Fruit fly (Drosophila melanogaster): ENCODE measurements around the gene wda.

Gene wda

dm6 chr3R:23223151-23223810, 34.6 kb downstream of the wda start:
- TF ChIP-seq br (GFP tag; optimal IDR thresholded peaks at IDR 0.05) (peak; percentile 4), GATAd (GFP tag; optimal IDR thresholded peaks at IDR 0.05) (no peak), foxo (GFP tag; optimal IDR thresholded peaks at IDR 0.05) (peak; percentile 19 to 31), Sp1 (GFP tag; optimal IDR thresholded peaks at IDR 0.05) (peak; percentile 24), Rel (GFP tag; optimal IDR thresholded peaks at IDR 0.05) (no peak), Rel (tag; optimal IDR thresholded peaks at IDR 0.05) (peak; percentile 86), fru (GFP tag; optimal IDR thresholded peaks at IDR 0.05) (peak; percentile 24), CrebA (GFP tag; optimal IDR thresholded peaks at IDR 0.05; ENCODE audit: borderline replicate concordance) (peak; percentile 59), rgr (GFP tag; optimal IDR thresholded peaks at IDR 0.05) (peak; percentile 17), Dfd (GFP tag; optimal IDR thresholded peaks at IDR 0.05) (no peak), CG32264 (GFP tag; optimal IDR thresholded peaks at IDR 0.05) (peak; percentile 17), brk (GFP tag; optimal IDR thresholded peaks at IDR 0.05) (peak; percentile 57), CG9705 (GFP tag; optimal IDR thresholded peaks at IDR 0.05) (no peak), sage (GFP tag; optimal IDR thresholded peaks at IDR 0.05) (peak; percentile 6), h (GFP tag; optimal IDR thresholded peaks at IDR 0.05) (peak; percentile 69), OdsH (GFP tag; optimal IDR thresholded peaks at IDR 0.05) (peak; percentile 30)

dm6 chr3R:23221680-23222148, 36.2 kb downstream of the wda start:
- TF ChIP-seq psq (GFP tag; optimal IDR thresholded peaks at IDR 0.05) (peak; percentile 90), HLH106 (tag; optimal IDR thresholded peaks at IDR 0.05) (no peak), Hnf4 (GFP tag; optimal IDR thresholded peaks at IDR 0.05) (peak; percentile 42), N (GFP tag; optimal IDR thresholded peaks at IDR 0.05) (no peak), Sp1 (GFP tag; optimal IDR thresholded peaks at IDR 0.05) (peak; percentile 71), Hr83 (GFP tag; optimal IDR thresholded peaks at IDR 0.05; ENCODE audit: poor library complexity, severe bottlenecking) (peak; percentile 37), woc (GFP tag; optimal IDR thresholded peaks at IDR 0.05) (no peak), sage (GFP tag; optimal IDR thresholded peaks at IDR 0.05) (peak; percentile 56), OdsH (GFP tag; optimal IDR thresholded peaks at IDR 0.05) (peak; percentile 0), Dif (GFP tag; optimal IDR thresholded peaks at IDR 0.05; ENCODE audit: partially characterized antibody) (peak; percentile 66), Abd-B (GFP tag; optimal IDR thresholded peaks at IDR 0.05) (no peak), Mio (GFP tag; optimal IDR thresholded peaks at IDR 0.05) (no peak), dl (GFP tag; optimal IDR thresholded peaks at IDR 0.05; ENCODE audit: insufficient read depth in 1 of 2, partially characterized antibody in 2 of 2) (no peak), CG32264 (GFP tag; optimal IDR thresholded peaks at IDR 0.05) (no peak), brk (GFP tag; optimal IDR thresholded peaks at IDR 0.05) (peak; percentile 47), dsf (GFP tag; optimal IDR thresholded peaks at IDR 0.05; ENCODE audit: borderline replicate concordance) (no peak), CrebA (GFP tag; optimal IDR thresholded peaks at IDR 0.05; ENCODE audit: borderline replicate concordance) (peak; percentile 85), lola (GFP tag; optimal IDR thresholded peaks at IDR 0.05) (no peak), dmrt93B (GFP tag; optimal IDR thresholded peaks at IDR 0.05) (no peak), br (GFP tag; optimal IDR thresholded peaks at IDR 0.05) (peak; percentile 60), Vsx2 (GFP tag; optimal IDR thresholded peaks at IDR 0.05; ENCODE audit: partially characterized antibody) (peak; percentile 36), ey (GFP tag; optimal IDR thresholded peaks at IDR 0.05) (no peak), Rel (GFP tag; optimal IDR thresholded peaks at IDR 0.05) (peak; percentile 65), Rel (tag; optimal IDR thresholded peaks at IDR 0.05) (peak; percentile 92), foxo (GFP tag; optimal IDR thresholded peaks at IDR 0.05) (peak in 1 of 2 experiments; percentile 29), CG9705 (GFP tag; optimal IDR thresholded peaks at IDR 0.05) (no peak), fru (GFP tag; optimal IDR thresholded peaks at IDR 0.05) (peak; percentile 10), jim (GFP tag; optimal IDR thresholded peaks at IDR 0.05) (no peak), GATAd (GFP tag; optimal IDR thresholded peaks at IDR 0.05) (no peak), rgr (GFP tag; optimal IDR thresholded peaks at IDR 0.05) (peak; percentile 28), usp (GFP tag; optimal IDR thresholded peaks at IDR 0.05) (no peak), pan (optimal IDR thresholded peaks at IDR 0.05) (no peak), Jra (GFP tag; optimal IDR thresholded peaks at IDR 0.05) (no peak), Myc (optimal IDR thresholded peaks at IDR 0.05) (no peak), h (GFP tag; optimal IDR thresholded peaks at IDR 0.05) (peak; percentile 62), sv (GFP tag; optimal IDR thresholded peaks at IDR 0.05) (no peak), Dfd (GFP tag; optimal IDR thresholded peaks at IDR 0.05) (no peak)
